Worm (Caenorhabditis elegans): Measurements from ENCODE around the gene F13B12.4.

- TF ChIP-seq pha-4 (GFP tag; IDR thresholded peaks at IDR 0.05) (no peak), pha-4 (tag; optimal IDR thresholded peaks at IDR 0.05) (no peak), ceh-82 (tag; optimal IDR thresholded peaks at IDR 0.05) (no peak), zip-11 (GFP tag; IDR thresholded peaks at IDR 0.05) (no peak), snpc-4 (tag; optimal IDR thresholded peaks at IDR 0.05) (no peak), gei-8 (GFP tag; optimal IDR thresholded peaks at IDR 0.05) (no peak), zfp-3 (GFP tag; conservative IDR thresholded peaks at IDR 0.05) (no peak), hmg-1.1 (GFP tag; IDR thresholded peaks at IDR 0.05) (no peak), set-16 (GFP tag; IDR thresholded peaks at IDR 0.05) (no peak), Y75B8A.6 (GFP tag; IDR thresholded peaks at IDR 0.05) (no peak), fos-1 (tag; optimal IDR thresholded peaks at IDR 0.05) (no peak)
These were observed 27.5 kb downstream of the F13B12.4 start for ce11 chrIV:10422230-10422629.

All from whole organism, L4 larva.